Fruit fly (Drosophila melanogaster): ENCODE results near the gene Coq3.

dm6 chr2L:21200275-21200674 lies 41.9 kb upstream of the Coq3 start, which contains the start of gene CG31624:
- TF ChIP-seq net (GFP tag; optimal IDR thresholded peaks at IDR 0.05), result no peak
- no peak for TF ChIP-seq Blimp-1 (GFP tag; optimal IDR thresholded peaks at IDR 0.05)
- no peak for TF ChIP-seq Smox (GFP tag; optimal IDR thresholded peaks at IDR 0.05)
- TF ChIP-seq CG4318 (GFP tag; optimal IDR thresholded peaks at IDR 0.05), result no peak
- TF ChIP-seq achi (GFP tag; optimal IDR thresholded peaks at IDR 0.05), result no peak
- no peak for TF ChIP-seq Ets21C (GFP tag; optimal IDR thresholded peaks at IDR 0.05)
- TF ChIP-seq fkh (GFP tag; optimal IDR thresholded peaks at IDR 0.05), result no peak

All from whole organism, prepupa.